Worm (Caenorhabditis elegans) whole organism, L3 larva: ENCODE results near the gene zak-1.

ENCODE experiments used
- R02D3.7 ChIP-seq: fragments of 150-350 bp; optimal IDR thresholded peaks from 2 replicates; lab custom pipeline; 2014; ENCODE audit warnings: missing biosample characterization, missing genetic modification characterization
- ZK546.5 ChIP-seq: sonication (generic microtip); optimal IDR thresholded peaks from 2 replicates; lab custom pipeline; 2017; ENCODE audit warnings: missing biosample characterization, missing genetic modification characterization
- aly-2 ChIP-seq: fragments of 150-350 bp; optimal IDR thresholded peaks from 2 replicates; lab custom pipeline; 2014; ENCODE audit warnings: missing biosample characterization, missing genetic modification characterization
- ama-1 ChIP-seq: fragments of 150-350 bp; optimal IDR thresholded peaks from 2 replicates; lab custom pipeline; 2018
- ceh-28 ChIP-seq: fragments of 150-350 bp; optimal IDR thresholded peaks from 2 replicates; lab custom pipeline; 2014; ENCODE audit warnings: missing biosample characterization, missing genetic modification reagents, missing genetic modification characterization
- ceh-82 ChIP-seq: fragments of 150-350 bp; optimal IDR thresholded peaks from 2 replicates; lab custom pipeline; 2014; ENCODE audit warnings: missing biosample characterization, missing genetic modification characterization
- egl-27 ChIP-seq: sonication (generic microtip); optimal IDR thresholded peaks from 4 replicates; lab custom pipeline; 2017; ENCODE audit warnings: missing biosample characterization, missing genetic modification reagents, missing genetic modification characterization
- elt-2 ChIP-seq: sonication (generic microtip); optimal IDR thresholded peaks from 2 replicates; lab custom pipeline; 2016; ENCODE audit warnings: missing genetic modification reagents, mild to moderate bottlenecking, missing genetic modification characterization, missing compliant biosample characterization
- elt-3 ChIP-seq, 3 experiments: fragments of 150-350 bp in 1 of 3; sonication (generic microtip) in 2 of 3; optimal IDR thresholded peaks; 2 replicates in 2 of 3; 4 replicates in 1 of 3; lab custom pipeline; 2014 to 2017; ENCODE audit warnings: missing biosample characterization in 3 of 3, missing genetic modification characterization in 3 of 3
- eor-1 ChIP-seq, 2 experiments: fragments of 150-350 bp; optimal IDR thresholded peaks; 2 replicates each; lab custom pipeline; 2014 to 2018; ENCODE audit warnings: missing biosample characterization in 2 of 2, missing genetic modification characterization in 2 of 2
- fkh-2 ChIP-seq: fragments of 150-350 bp; optimal IDR thresholded peaks from 2 replicates; lab custom pipeline; 2014; ENCODE audit warnings: missing biosample characterization, missing genetic modification reagents, missing genetic modification characterization
- fos-1 ChIP-seq: fragments of 150-350 bp; optimal IDR thresholded peaks from 2 replicates; lab custom pipeline; 2014; ENCODE audit warnings: missing biosample characterization, missing genetic modification characterization
- hmg-11 ChIP-seq: sonication (generic microtip); optimal IDR thresholded peaks from 2 replicates; lab custom pipeline; 2016; ENCODE audit warnings: missing genetic modification characterization, missing compliant biosample characterization
- lin-15B ChIP-seq: fragments of 150-350 bp; optimal IDR thresholded peaks from 2 replicates; lab custom pipeline; 2014; ENCODE audit warnings: missing biosample characterization, missing genetic modification characterization
- lsy-12 ChIP-seq: sonication (generic microtip); optimal IDR thresholded peaks from 2 replicates; lab custom pipeline; 2016; ENCODE audit warnings: mild to moderate bottlenecking, missing genetic modification characterization, missing compliant biosample characterization
- mdl-1 ChIP-seq: fragments of 150-350 bp; optimal IDR thresholded peaks from 2 replicates; lab custom pipeline; 2014; ENCODE audit warnings: missing biosample characterization, missing genetic modification characterization
- mml-1 ChIP-seq: fragments of 150-350 bp; sonication (generic microtip); optimal IDR thresholded peaks from 3 replicates; lab custom pipeline; 2014; ENCODE audit warnings: missing biosample characterization, missing genetic modification characterization
- nfya-1 ChIP-seq: sonication (generic microtip); optimal IDR thresholded peaks from 2 replicates; lab custom pipeline; 2017; ENCODE audit warnings: missing genetic modification characterization, mild to moderate bottlenecking, missing compliant biosample characterization, antibody characterized with exemption, moderate library complexity; ENCODE audit not compliant: insufficient read depth
- nhr-11 ChIP-seq: fragments of 150-350 bp; optimal IDR thresholded peaks from 2 replicates; lab custom pipeline; 2014; ENCODE audit warnings: missing biosample characterization, missing genetic modification characterization
- nhr-12 ChIP-seq: fragments of 150-350 bp; optimal IDR thresholded peaks from 2 replicates; lab custom pipeline; 2014; ENCODE audit warnings: missing biosample characterization, missing genetic modification characterization
- nhr-23 ChIP-seq: fragments of 150-350 bp; optimal IDR thresholded peaks from 2 replicates; lab custom pipeline; 2014; ENCODE audit warnings: missing biosample characterization, missing genetic modification reagents, missing genetic modification characterization
- nhr-237 ChIP-seq: fragments of 150-350 bp; optimal IDR thresholded peaks from 2 replicates; lab custom pipeline; 2014; ENCODE audit warnings: missing biosample characterization, missing genetic modification characterization
- nhr-25 ChIP-seq: sonication (generic microtip); optimal IDR thresholded peaks from 2 replicates; lab custom pipeline; 2017; ENCODE audit warnings: missing biosample characterization, missing genetic modification characterization
- nhr-28 ChIP-seq: fragments of 150-350 bp; optimal IDR thresholded peaks from 2 replicates; lab custom pipeline; 2014; ENCODE audit warnings: missing biosample characterization, missing genetic modification characterization
- nhr-43 ChIP-seq: sonication (generic microtip); optimal IDR thresholded peaks from 2 replicates; lab custom pipeline; 2016; ENCODE audit warnings: mild to moderate bottlenecking, missing genetic modification characterization, missing compliant biosample characterization; ENCODE audit not compliant: poor library complexity, severe bottlenecking
- nhr-67 ChIP-seq: fragments of 150-350 bp; optimal IDR thresholded peaks from 2 replicates; lab custom pipeline; 2014; ENCODE audit warnings: missing biosample characterization, missing genetic modification characterization
- nhr-76 ChIP-seq: fragments of 150-350 bp; sonication (generic microtip); optimal IDR thresholded peaks from 5 replicates; lab custom pipeline; 2014; ENCODE audit warnings: missing biosample characterization, missing genetic modification characterization
- nhr-77 ChIP-seq: fragments of 150-350 bp; optimal IDR thresholded peaks from 2 replicates; lab custom pipeline; 2014; ENCODE audit warnings: missing biosample characterization, missing genetic modification characterization
- pha-4 ChIP-seq: fragments of 150-350 bp; optimal IDR thresholded peaks from 2 replicates; lab custom pipeline; 2014; ENCODE audit warnings: missing biosample characterization, missing genetic modification reagents, missing genetic modification characterization
- pqm-1 ChIP-seq: fragments of 150-350 bp; optimal IDR thresholded peaks from 2 replicates; lab custom pipeline; 2017; ENCODE audit warnings: missing biosample characterization, missing genetic modification characterization, inconsistent platforms
- sea-2 ChIP-seq: fragments of 150-350 bp; sonication (generic microtip); optimal IDR thresholded peaks from 4 replicates; lab custom pipeline; 2014; ENCODE audit warnings: missing biosample characterization, missing genetic modification reagents, missing genetic modification characterization
- tbx-2 ChIP-seq: sonication (generic microtip); optimal IDR thresholded peaks from 2 replicates; lab custom pipeline; 2016; ENCODE audit warnings: mild to moderate bottlenecking, missing genetic modification characterization, missing compliant biosample characterization
- unc-39 ChIP-seq: sonication (generic microtip); optimal IDR thresholded peaks from 4 replicates; lab custom pipeline; 2017; ENCODE audit warnings: missing biosample characterization, missing genetic modification characterization
- unc-62 ChIP-seq: fragments of 150-350 bp; sonication (generic microtip); optimal IDR thresholded peaks from 4 replicates; lab custom pipeline; 2014; ENCODE audit warnings: missing biosample characterization, missing genetic modification reagents, missing genetic modification characterization
- zag-1 ChIP-seq: fragments of 150-350 bp; optimal IDR thresholded peaks from 2 replicates; lab custom pipeline; 2014; ENCODE audit warnings: missing biosample characterization, missing genetic modification characterization
- ztf-4 ChIP-seq: fragments of 150-350 bp; optimal IDR thresholded peaks from 2 replicates; lab custom pipeline; 2014; ENCODE audit warnings: missing biosample characterization, missing genetic modification characterization

zak-1 gene

DNA sequence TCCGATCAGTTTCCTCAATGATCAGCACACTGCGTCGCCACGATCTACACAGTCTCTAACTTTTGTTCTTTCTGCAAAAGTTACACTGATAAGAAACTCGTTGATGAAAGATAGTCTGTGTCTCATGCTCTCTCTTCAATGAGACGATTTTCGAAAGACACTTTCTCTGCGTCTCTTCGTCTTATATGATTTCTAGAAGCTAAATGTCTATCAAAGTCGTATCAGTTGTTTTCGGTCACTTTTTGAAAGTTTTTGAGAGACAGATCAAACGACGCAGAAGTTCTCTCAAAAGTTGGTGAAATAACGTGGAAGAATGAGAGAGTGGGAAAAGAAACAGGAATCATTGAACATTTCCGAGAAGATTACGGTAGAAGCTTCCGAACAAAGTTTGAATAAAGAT is 38.6 kb upstream of the zak-1 start:
- peak; percentile 56 for TF ChIP-seq egl-27 (tag; lab: Kevin White, UChicago)
- TF ChIP-seq R02D3.7 = peak; percentile 57
- no peak for TF ChIP-seq tbx-2 (tag; lab: Kevin White, UChicago)
- peak; percentile 31 for TF ChIP-seq ama-1 (lab: Kevin White, UChicago)
- TF ChIP-seq ZK546.5 (tag; lab: Kevin White, UChicago) = no peak
- peak; percentile 79 for TF ChIP-seq pqm-1
- TF ChIP-seq mdl-1 = no peak
- TF ChIP-seq mml-1 (tag; lab: Kevin White, UChicago) = peak; percentile 28
- no peak for TF ChIP-seq sea-2
- no peak for TF ChIP-seq pha-4 (tag; lab: Kevin White, UChicago)
- TF ChIP-seq aly-2 (tag; lab: Kevin White, UChicago) = no peak
- TF ChIP-seq elt-3 (tag; optimal IDR thresholded peaks at IDR 0.05; lab: Kevin White, UChicago) = peak; percentile 41 to 84 (median 77)
- TF ChIP-seq nhr-76 (tag; lab: Kevin White, UChicago) = peak; percentile 19
- TF ChIP-seq nfya-1 (tag; lab: Kevin White, UChicago) = peak; percentile 71
- TF ChIP-seq nhr-25 = peak; percentile 13
- TF ChIP-seq lin-15B (tag; lab: Kevin White, UChicago) = peak; percentile 30
- peak; percentile 19 for TF ChIP-seq unc-62 (GFP tag; lab: Kevin White, UChicago)
- TF ChIP-seq elt-2 (tag; lab: Kevin White, UChicago) = peak; percentile 83
- peak; percentile 64 for TF ChIP-seq nhr-43 (tag; lab: Kevin White, UChicago)
- no peak for TF ChIP-seq nhr-12 (tag; lab: Kevin White, UChicago)
- peak; percentile 84 for TF ChIP-seq nhr-23 (tag; lab: Kevin White, UChicago)
- TF ChIP-seq ceh-28 = peak; percentile 53

ce11 chrIII:6891560-6891959 is 35.0 kb upstream of the zak-1 start, which contains the start of gene K04C2.5:
TSS of gene K04C2.5 (minus strand) at chrIII:6891660.
- no peak for TF ChIP-seq nhr-23 (tag; lab: Kevin White, UChicago)
- TF ChIP-seq eor-1 (tag; optimal IDR thresholded peaks at IDR 0.05; lab: Kevin White, UChicago) = no peak
- TF ChIP-seq nhr-11 = no peak
- no peak for TF ChIP-seq zag-1 (tag; lab: Kevin White, UChicago)
- no peak for TF ChIP-seq ceh-82
- no peak for TF ChIP-seq ama-1 (lab: Kevin White, UChicago)
- TF ChIP-seq nfya-1 (tag; lab: Kevin White, UChicago) = no peak
- TF ChIP-seq pqm-1 = no peak
- no peak for TF ChIP-seq nhr-67 (tag; lab: Kevin White, UChicago)
- no peak for TF ChIP-seq fkh-2 (tag; lab: Kevin White, UChicago)
- no peak for TF ChIP-seq ztf-4 (tag; lab: Kevin White, UChicago)
- TF ChIP-seq fos-1 = no peak

- TF ChIP-seq sea-2 = no peak
- TF ChIP-seq pha-4 (tag; lab: Kevin White, UChicago) = peak; percentile 35
- no peak for TF ChIP-seq lin-15B (tag; lab: Kevin White, UChicago)
- TF ChIP-seq nhr-23 (tag; lab: Kevin White, UChicago) = peak; percentile 11
- TF ChIP-seq hmg-11 (tag; lab: Kevin White, UChicago) = peak; percentile 21
- TF ChIP-seq nfya-1 (tag; lab: Kevin White, UChicago) = peak; percentile 18
- no peak for TF ChIP-seq pqm-1
- no peak for TF ChIP-seq unc-39 (tag; lab: Kevin White, UChicago)
These were observed 32.6 kb upstream of the zak-1 start, which contains the start of the genes brd-1 and K04C2.2 for ce11 chrIII:6888999-6889824. TSS of gene brd-1 (minus strand) at chrIII:6889504. TSS of gene K04C2.2 (plus strand) at chrIII:6889774.

DNA sequence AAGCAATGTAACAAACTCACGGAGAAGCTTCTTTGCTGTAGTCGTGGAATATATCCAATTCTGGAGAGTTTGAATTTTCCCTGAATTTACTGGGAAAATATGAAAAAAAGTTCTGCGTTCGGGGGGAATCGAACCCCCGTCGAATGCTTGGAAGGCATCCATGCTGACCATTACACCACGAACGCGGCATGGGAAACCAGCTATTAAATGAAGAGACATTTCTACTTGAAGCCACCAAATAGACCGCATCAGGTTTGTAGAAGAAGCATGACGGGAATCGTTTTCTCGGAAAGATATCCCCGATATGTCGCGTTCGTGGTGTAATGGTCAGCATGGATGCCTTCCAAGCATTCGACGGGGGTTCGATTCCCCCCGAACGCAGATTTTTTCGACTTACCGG is 31.9 kb upstream of the zak-1 start:
- TF ChIP-seq hmg-11 (tag; lab: Kevin White, UChicago) (peak; percentile 37), pqm-1 (peak; percentile 4), lsy-12 (tag; lab: Kevin White, UChicago) (peak; percentile 66), tbx-2 (tag; lab: Kevin White, UChicago) (peak; percentile 28), nhr-43 (tag; lab: Kevin White, UChicago) (peak; percentile 75), nhr-77 (tag; lab: Kevin White, UChicago) (no peak), unc-62 (GFP tag; lab: Kevin White, UChicago) (no peak), nhr-28 (tag; lab: Kevin White, UChicago) (no peak), ama-1 (lab: Kevin White, UChicago) (no peak), zag-1 (tag; lab: Kevin White, UChicago) (no peak), nfya-1 (tag; lab: Kevin White, UChicago) (peak; percentile 39), pha-4 (tag; lab: Kevin White, UChicago) (peak; percentile 46), nhr-237 (no peak), nhr-23 (tag; lab: Kevin White, UChicago) (peak; percentile 29), elt-2 (tag; lab: Kevin White, UChicago) (peak; percentile 4), nhr-25 (peak; percentile 69)
